Worm (Caenorhabditis elegans): Measurements from ENCODE around the gene srbc-7.

- TF ChIP-seq flt-1 (GFP tag; IDR thresholded peaks at IDR 0.05): no peak
- no peak for TF ChIP-seq ama-1 (optimal IDR thresholded peaks at IDR 0.05)
- no peak for TF ChIP-seq hnd-1 (tag; optimal IDR thresholded peaks at IDR 0.05)
- TF ChIP-seq sea-1 (GFP tag; conservative IDR thresholded peaks at IDR 0.05): no peak
- no peak for TF ChIP-seq B0310.2 (tag; optimal IDR thresholded peaks at IDR 0.05)
- TF ChIP-seq ets-7 (tag; optimal IDR thresholded peaks at IDR 0.05): no peak
Observed at ce11 chrV:7487518-7487917, at the start of gene srbc-7.
